Worm (Caenorhabditis elegans): ENCODE data around the gene F27B10.1.

- TF ChIP-seq snpc-4 (tag; optimal IDR thresholded peaks at IDR 0.05) (no peak), zip-8 (tag; optimal IDR thresholded peaks at IDR 0.05) (no peak)
Observed at ce11 chrV:7110370-7110769, 38.0 kb downstream of the F27B10.1 start.

Measured in whole organism, mixed stage, embryonic.